Worm (Caenorhabditis elegans) whole organism, mixed stage, embryonic: Measurements from ENCODE around the gene F16H6.7.
"Not testable (repeated sequence)": the region's sequence is repeated elsewhere in the genome, so short reads cannot be mapped to it uniquely, and the experiment has no call there.

ENCODE experiments used
- bed-3 ChIP-seq: fragments of 200-800 bp; sonication (Bioruptor generic); optimal IDR thresholded peaks from 3 replicates; lab custom pipeline; 2018; ENCODE audit warnings: mild to moderate bottlenecking, missing genetic modification characterization, moderate library complexity, missing compliant biosample characterization
- blmp-1 ChIP-seq: fragments of 150-350 bp; optimal IDR thresholded peaks from 2 replicates; lab custom pipeline; 2014; ENCODE audit warnings: missing biosample characterization, missing genetic modification characterization
- ceh-39 ChIP-seq: fragments of 150-350 bp; optimal IDR thresholded peaks from 2 replicates; lab custom pipeline; 2014; ENCODE audit warnings: missing biosample characterization, missing genetic modification characterization
- ceh-43 ChIP-seq: fragments of 200-800 bp; sonication (Bioruptor generic); optimal IDR thresholded peaks from 2 replicates; lab custom pipeline; 2018; ENCODE audit warnings: mild to moderate bottlenecking, missing genetic modification characterization, moderate library complexity, missing compliant biosample characterization
- ceh-83 ChIP-seq: fragments of 200-800 bp; sonication (Bioruptor generic); optimal IDR thresholded peaks from 2 replicates; lab custom pipeline; 2018; ENCODE audit warnings: mild to moderate bottlenecking, missing genetic modification characterization, missing compliant biosample characterization
- ces-1 ChIP-seq: fragments of 150-350 bp; optimal IDR thresholded peaks from 2 replicates; lab custom pipeline; 2014; ENCODE audit warnings: missing biosample characterization, missing genetic modification reagents, missing genetic modification characterization
- cnd-1 ChIP-seq: fragments of 200-800 bp; sonication (Bioruptor generic); optimal IDR thresholded peaks from 2 replicates; lab custom pipeline; 2018; ENCODE audit warnings: mild to moderate bottlenecking, missing genetic modification characterization, missing compliant biosample characterization
- drap-1 ChIP-seq: fragments of 200-800 bp; sonication (Bioruptor generic); optimal IDR thresholded peaks from 3 replicates; lab custom pipeline; 2018; ENCODE audit warnings: mild to moderate bottlenecking, missing genetic modification characterization, missing compliant biosample characterization
- elt-1 ChIP-seq: sonication (generic microtip); optimal IDR thresholded peaks from 2 replicates; lab custom pipeline; 2017; ENCODE audit warnings: missing genetic modification characterization, mild to moderate bottlenecking, missing compliant biosample characterization, antibody characterized with exemption, moderate library complexity, borderline replicate concordance; ENCODE audit not compliant: insufficient read depth
- flh-1 ChIP-seq: fragments of 200-800 bp; sonication (Bioruptor generic); optimal IDR thresholded peaks from 2 replicates; lab custom pipeline; 2018; ENCODE audit warnings: mild to moderate bottlenecking, missing genetic modification characterization, moderate library complexity, missing compliant biosample characterization
- ham-2 ChIP-seq: fragments of 200-800 bp; sonication (Bioruptor generic); optimal IDR thresholded peaks from 2 replicates; lab custom pipeline; 2018; ENCODE audit warnings: mild to moderate bottlenecking, missing genetic modification characterization, missing compliant biosample characterization
- hlh-1 ChIP-seq: fragments of 150-350 bp; optimal IDR thresholded peaks from 2 replicates; lab custom pipeline; 2014; ENCODE audit warnings: missing biosample characterization, missing genetic modification reagents, missing genetic modification characterization
- lin-13 ChIP-seq: fragments of 150-350 bp; optimal IDR thresholded peaks from 2 replicates; lab custom pipeline; 2014; ENCODE audit warnings: missing biosample characterization, missing genetic modification characterization
- lin-32 ChIP-seq: fragments of 200-800 bp; sonication (Bioruptor generic); optimal IDR thresholded peaks from 2 replicates; lab custom pipeline; 2018; ENCODE audit warnings: mild to moderate bottlenecking, missing genetic modification characterization, missing compliant biosample characterization
- lsy-2 ChIP-seq: fragments of 150-350 bp; optimal IDR thresholded peaks from 2 replicates; lab custom pipeline; 2014; ENCODE audit warnings: missing biosample characterization, missing genetic modification characterization
- mab-5 ChIP-seq: fragments of 150-350 bp; optimal IDR thresholded peaks from 2 replicates; lab custom pipeline; 2014; ENCODE audit warnings: missing biosample characterization, missing genetic modification characterization
- mep-1 ChIP-seq: fragments of 150-350 bp; optimal IDR thresholded peaks from 2 replicates; lab custom pipeline; 2017; ENCODE audit warnings: missing biosample characterization, missing genetic modification reagents, missing genetic modification characterization, inconsistent platforms
- mls-2 ChIP-seq: sonication (generic microtip); optimal IDR thresholded peaks from 2 replicates; lab custom pipeline; 2016; ENCODE audit warnings: mild to moderate bottlenecking, missing genetic modification characterization, moderate library complexity, missing compliant biosample characterization
- nhr-12 ChIP-seq: fragments of 150-350 bp; optimal IDR thresholded peaks from 2 replicates; lab custom pipeline; 2014; ENCODE audit warnings: missing biosample characterization, missing genetic modification characterization
- nhr-2 ChIP-seq: fragments of 150-350 bp; optimal IDR thresholded peaks from 2 replicates; lab custom pipeline; 2014; ENCODE audit warnings: missing biosample characterization, missing genetic modification characterization
- nhr-28 ChIP-seq: fragments of 150-350 bp; optimal IDR thresholded peaks from 2 replicates; lab custom pipeline; 2014; ENCODE audit warnings: missing biosample characterization, missing genetic modification characterization
- nhr-76 ChIP-seq: sonication (generic microtip); optimal IDR thresholded peaks from 2 replicates; lab custom pipeline; 2017; ENCODE audit warnings: missing biosample characterization, missing genetic modification characterization
- pha-4 ChIP-seq: fragments of 150-350 bp; optimal IDR thresholded peaks from 2 replicates; lab custom pipeline; 2018; ENCODE audit warnings: missing biosample characterization, missing genetic modification reagents, missing genetic modification characterization
- sem-2 ChIP-seq: fragments of 200-800 bp; sonication (Bioruptor generic); optimal IDR thresholded peaks from 2 replicates; lab custom pipeline; 2018; ENCODE audit warnings: mild to moderate bottlenecking, missing genetic modification characterization, missing compliant biosample characterization
- snpc-4 ChIP-seq: fragments of 150-350 bp; optimal IDR thresholded peaks from 2 replicates; lab custom pipeline; 2014; ENCODE audit warnings: missing biosample characterization, missing genetic modification characterization
- sptf-1 ChIP-seq: sonication (generic microtip); optimal IDR thresholded peaks from 2 replicates; lab custom pipeline; 2017; ENCODE audit warnings: mild to moderate bottlenecking, missing genetic modification characterization, moderate library complexity, missing compliant biosample characterization
- tbx-8 ChIP-seq: fragments of 200-800 bp; sonication (Bioruptor generic); optimal IDR thresholded peaks from 2 replicates; lab custom pipeline; 2018; ENCODE audit warnings: mild to moderate bottlenecking, missing genetic modification characterization, moderate library complexity, missing compliant biosample characterization
- unc-39 ChIP-seq: fragments of 150-350 bp; optimal IDR thresholded peaks from 2 replicates; lab custom pipeline; 2014; ENCODE audit warnings: missing biosample characterization, missing genetic modification characterization
- unc-62 ChIP-seq: fragments of 150-350 bp; optimal IDR thresholded peaks from 2 replicates; lab custom pipeline; 2014; ENCODE audit warnings: missing biosample characterization, missing genetic modification reagents, missing genetic modification characterization
- ztf-11 ChIP-seq: fragments of 150-350 bp; optimal IDR thresholded peaks from 2 replicates; lab custom pipeline; 2014; ENCODE audit warnings: missing biosample characterization, missing genetic modification characterization

F16H6.7 gene

ce11 chrV:18216784-18217183 is 7.8 kb upstream of the F16H6.7 start, which contains the start of gene F16H6.9:
F16H6.9 (plus strand) TSS chrV:18217084.
- not testable (repeated sequence) for TF ChIP-seq lsy-2 (tag; lab: Kevin White, UChicago); hlh-1; blmp-1 (tag; lab: Kevin White, UChicago)

ce11 chrV:18216175-18216574 is 7.2 kb upstream of the F16H6.7 start, which contains the start of gene F16H6.8:
F16H6.8 (minus strand) TSS chrV:18216275.
- not testable (repeated sequence) for TF ChIP-seq sem-2 (GFP tag; lab: Kevin White, UChicago); sptf-1 (tag; lab: Kevin White, UChicago); lin-13

- TF ChIP-seq nhr-12 (tag; lab: Kevin White, UChicago) (no peak), ceh-43 (GFP tag; lab: Kevin White, UChicago) (no peak), ceh-39 (tag; lab: Kevin White, UChicago) (no peak), lsy-2 (tag; lab: Kevin White, UChicago) (no peak), elt-1 (tag; lab: Kevin White, UChicago) (no peak), cnd-1 (tag; lab: Kevin White, UChicago) (no peak), pha-4 (tag; lab: Kevin White, UChicago) (no peak), unc-62 (GFP tag; lab: Kevin White, UChicago) (no peak), sptf-1 (tag; lab: Kevin White, UChicago) (no peak), hlh-1 (no peak), snpc-4 (tag; lab: Kevin White, UChicago) (no peak), drap-1 (GFP tag; lab: Kevin White, UChicago) (no peak), flh-1 (GFP tag; lab: Kevin White, UChicago) (no peak)
These were observed 3.9 kb upstream of the F16H6.7 start for ce11 chrV:18212848-18213247.

- TF ChIP-seq blmp-1 (tag; lab: Kevin White, UChicago) (no peak), pha-4 (tag; lab: Kevin White, UChicago) (no peak), nhr-76 (tag; lab: Kevin White, UChicago) (no peak), snpc-4 (tag; lab: Kevin White, UChicago) (no peak), tbx-8 (GFP tag; lab: Kevin White, UChicago) (no peak), unc-39 (tag; lab: Kevin White, UChicago) (no peak), bed-3 (GFP tag; lab: Kevin White, UChicago) (no peak)
These were observed 10.6 kb downstream of the F16H6.7 start, which contains the start of gene F16H6.4 for ce11 chrV:18198421-18198820. F16H6.4 (plus strand) TSS chrV:18198721.

ce11 chrV:18195006-18195405 is 14.0 kb downstream of the F16H6.7 start, which contains the start of gene F16H6.3:
F16H6.3 (plus strand) TSS chrV:18195306.
- TF ChIP-seq bed-3 (GFP tag; lab: Kevin White, UChicago) (no peak), mep-1 (tag; lab: Kevin White, UChicago) (no peak), ham-2 (GFP tag; lab: Kevin White, UChicago) (no peak), blmp-1 (tag; lab: Kevin White, UChicago) (no peak), mab-5 (tag; lab: Kevin White, UChicago) (no peak), flh-1 (GFP tag; lab: Kevin White, UChicago) (no peak), mls-2 (tag; lab: Kevin White, UChicago) (no peak), snpc-4 (tag; lab: Kevin White, UChicago) (no peak), sem-2 (GFP tag; lab: Kevin White, UChicago) (no peak), hlh-1 (no peak), sptf-1 (tag; lab: Kevin White, UChicago) (no peak), tbx-8 (GFP tag; lab: Kevin White, UChicago) (no peak), unc-62 (GFP tag; lab: Kevin White, UChicago) (no peak), cnd-1 (tag; lab: Kevin White, UChicago) (no peak)

ce11 chrV:18191128-18191527 is 17.8 kb downstream of the F16H6.7 start, which contains the start of gene clec-42:
clec-42 (plus strand) TSS chrV:18191412.
- TF ChIP-seq ces-1 (GFP tag; lab: Kevin White, UChicago) (no peak), drap-1 (GFP tag; lab: Kevin White, UChicago) (no peak), ceh-83 (GFP tag; lab: Kevin White, UChicago) (no peak), blmp-1 (tag; lab: Kevin White, UChicago) (no peak), nhr-2 (tag; lab: Kevin White, UChicago) (no peak), mls-2 (tag; lab: Kevin White, UChicago) (no peak), nhr-28 (tag; lab: Kevin White, UChicago) (no peak), ztf-11 (tag; lab: Kevin White, UChicago) (no peak), lin-13 (no peak), lin-32 (GFP tag; lab: Kevin White, UChicago) (no peak), ceh-39 (tag; lab: Kevin White, UChicago) (no peak), sptf-1 (tag; lab: Kevin White, UChicago) (no peak)
